Fruit fly (Drosophila melanogaster) whole organism, embryonic: ENCODE data around the gene AGO3.

Experiments
- CG1024 ChIP-seq: fragments of 200-800 bp; sonication (Bioruptor generic); IDR thresholded peaks from 2 replicates; pipeline ENCODE4 v1.3.6; 2022; ENCODE audit warnings: missing biosample characterization, missing genetic modification characterization
- CG10979 ChIP-seq: fragments of 200-800 bp; sonication (Bioruptor generic); optimal IDR thresholded peaks from 2 replicates; lab custom pipeline; 2018; ENCODE audit warnings: missing biosample characterization, mild to moderate bottlenecking, missing genetic modification characterization, moderate library complexity
- CG11504 ChIP-seq: fragments of 200-800 bp; sonication (Bioruptor generic); optimal IDR thresholded peaks from 3 replicates; lab custom pipeline; 2019; ENCODE audit warnings: missing biosample characterization, mild to moderate bottlenecking, missing genetic modification characterization, moderate library complexity
- CG12155 ChIP-seq: fragments of 200-800 bp; sonication (Bioruptor generic); optimal IDR thresholded peaks from 3 replicates; lab custom pipeline; 2016; ENCODE audit warnings: missing biosample characterization, missing genetic modification characterization
- CG1233 ChIP-seq: fragments of 200-800 bp; sonication (Bioruptor generic); optimal IDR thresholded peaks from 4 replicates; lab custom pipeline; 2018; ENCODE audit warnings: missing biosample characterization, mild to moderate bottlenecking, missing genetic modification characterization
- CG12391 ChIP-seq: fragments of 200-800 bp; sonication (Bioruptor generic); optimal IDR thresholded peaks from 3 replicates; lab custom pipeline; 2018; ENCODE audit warnings: missing biosample characterization, mild to moderate bottlenecking, missing genetic modification characterization, moderate library complexity
- CG12659 ChIP-seq: fragments of 200-800 bp; sonication (Bioruptor generic); optimal IDR thresholded peaks from 3 replicates; lab custom pipeline; 2017; ENCODE audit warnings: mild to moderate bottlenecking, missing biosample characterization, missing genetic modification reagents, missing genetic modification characterization
- CG14050 ChIP-seq: fragments of 200-800 bp; sonication (Bioruptor generic); IDR thresholded peaks from 3 replicates; pipeline ENCODE4 v1.3.6; 2022; ENCODE audit warnings: missing biosample characterization, missing genetic modification characterization
- CG14441 ChIP-seq: fragments of 200-800 bp; sonication (Bioruptor generic); IDR thresholded peaks from 2 replicates; pipeline ENCODE4 v1.3.6; 2022; ENCODE audit warnings: missing biosample characterization, missing genetic modification characterization
- CG14965 ChIP-seq: fragments of 200-800 bp; sonication (Bioruptor generic); optimal IDR thresholded peaks from 2 replicates; lab custom pipeline; 2016; ENCODE audit warnings: missing biosample characterization, missing genetic modification characterization, borderline replicate concordance
- CG15269 ChIP-seq: fragments of 200-800 bp; sonication (Bioruptor generic); optimal IDR thresholded peaks from 2 replicates; lab custom pipeline; 2018; ENCODE audit warnings: missing biosample characterization, mild to moderate bottlenecking, missing genetic modification characterization, moderate library complexity
- CG1603 ChIP-seq: fragments of 200-800 bp; sonication (Bioruptor generic); optimal IDR thresholded peaks from 2 replicates; lab custom pipeline; 2019; ENCODE audit warnings: missing biosample characterization, mild to moderate bottlenecking, missing genetic modification characterization, moderate library complexity
- CG17802 ChIP-seq: fragments of 200-800 bp; sonication (Bioruptor generic); optimal IDR thresholded peaks from 2 replicates; lab custom pipeline; 2018; ENCODE audit warnings: missing biosample characterization, mild to moderate bottlenecking, missing genetic modification characterization, moderate library complexity
- CG30020 ChIP-seq: fragments of 200-800 bp; optimal IDR thresholded peaks from 2 replicates; lab custom pipeline; 2019; ENCODE audit warnings: missing biosample characterization, mild to moderate bottlenecking, missing genetic modification characterization, moderate library complexity
- CG30431 ChIP-seq: fragments of 200-800 bp; sonication (Bioruptor generic); optimal IDR thresholded peaks from 2 replicates; lab custom pipeline; 2017; ENCODE audit warnings: missing biosample characterization, missing genetic modification characterization
- CG3407 ChIP-seq: fragments of 200-800 bp; sonication (Bioruptor generic); optimal IDR thresholded peaks from 2 replicates; lab custom pipeline; 2018; ENCODE audit warnings: missing biosample characterization, mild to moderate bottlenecking, missing genetic modification characterization
- CG34224 ChIP-seq: fragments of 200-800 bp; sonication (Bioruptor generic); IDR thresholded peaks from 3 replicates; pipeline ENCODE4 v1.3.6; 2022; ENCODE audit warnings: missing biosample characterization, missing genetic modification characterization; ENCODE audit not compliant: partially characterized antibody
- CG3838 ChIP-seq: fragments of 200-800 bp; sonication (Bioruptor generic); optimal IDR thresholded peaks from 3 replicates; lab custom pipeline; 2016; ENCODE audit warnings: missing biosample characterization, missing genetic modification characterization
- CG4360 ChIP-seq: fragments of 200-800 bp; sonication (Bioruptor generic); IDR thresholded peaks from 2 replicates; pipeline ENCODE4 v1.3.6; 2022; ENCODE audit warnings: missing biosample characterization, missing genetic modification characterization
- CG5953 ChIP-seq: fragments of 200-800 bp; sonication (Bioruptor generic); IDR thresholded peaks from 2 replicates; pipeline ENCODE4 v1.3.6; 2022; ENCODE audit warnings: missing biosample characterization, missing genetic modification characterization
- CG6854 ChIP-seq: fragments of 200-800 bp; sonication (Bioruptor generic); optimal IDR thresholded peaks from 3 replicates; lab custom pipeline; 2017; ENCODE audit warnings: missing biosample characterization, mild to moderate bottlenecking, missing genetic modification characterization
- CG7372 ChIP-seq: fragments of 200-800 bp; sonication (Bioruptor generic); IDR thresholded peaks from 2 replicates; pipeline ENCODE4 v1.3.6; 2022; ENCODE audit warnings: missing biosample characterization, missing genetic modification characterization
- CG7987 ChIP-seq: fragments of 200-800 bp; sonication (Bioruptor generic); optimal IDR thresholded peaks from 2 replicates; lab custom pipeline; 2018; ENCODE audit warnings: missing biosample characterization, mild to moderate bottlenecking, missing genetic modification characterization, moderate library complexity
- Dbx ChIP-seq: fragments of 200-800 bp; sonication (Bioruptor generic); IDR thresholded peaks from 3 replicates; pipeline ENCODE4 v1.3.6; 2022; ENCODE audit warnings: missing biosample characterization, missing genetic modification characterization
- H15 ChIP-seq: fragments of 200-800 bp; sonication (Bioruptor generic); IDR thresholded peaks from 3 replicates; pipeline ENCODE4 v1.3.6; 2022; ENCODE audit warnings: missing biosample characterization, missing genetic modification characterization
- Hmr ChIP-seq: fragments of 200-800 bp; sonication (Bioruptor generic); optimal IDR thresholded peaks from 3 replicates; lab custom pipeline; 2017; ENCODE audit warnings: mild to moderate bottlenecking, missing biosample characterization, missing genetic modification reagents, missing genetic modification characterization
- MTF-1 ChIP-seq: fragments of 200-800 bp; sonication (Bioruptor generic); optimal IDR thresholded peaks from 2 replicates; lab custom pipeline; 2018; ENCODE audit warnings: missing biosample characterization, mild to moderate bottlenecking, missing genetic modification characterization, borderline replicate concordance
- Myb ChIP-seq: fragments of 200-800 bp; sonication (Bioruptor generic); optimal IDR thresholded peaks from 2 replicates; lab custom pipeline; 2016; ENCODE audit warnings: missing biosample characterization, missing genetic modification characterization
- NFAT ChIP-seq: fragments of 200-800 bp; sonication (Bioruptor generic); IDR thresholded peaks from 2 replicates; pipeline ENCODE4 v1.3.6; 2022; ENCODE audit warnings: missing biosample characterization, missing genetic modification characterization
- Side ChIP-seq: fragments of 200-800 bp; sonication (Bioruptor generic); optimal IDR thresholded peaks from 2 replicates; lab custom pipeline; 2016; ENCODE audit warnings: missing biosample characterization, missing genetic modification characterization
- br ChIP-seq: fragments of >200 bp; optimal IDR thresholded peaks from 2 replicates; lab custom pipeline; 2017
- cad ChIP-seq: fragments of >200 bp; optimal IDR thresholded peaks from 2 replicates; lab custom pipeline; 2017; ENCODE audit warnings: missing biosample characterization, missing genetic modification characterization
- dpn ChIP-seq, 2 experiments: fragments of 200-800 bp; sonication (Bioruptor generic); optimal IDR thresholded peaks; 3 replicates each; lab custom pipeline; 2016; ENCODE audit warnings: missing biosample characterization in 2 of 2, missing genetic modification characterization in 2 of 2
- gt ChIP-seq: fragments of 200-800 bp; sonication (Bioruptor generic); IDR thresholded peaks from 2 replicates; pipeline ENCODE4 v1.3.6; 2022; ENCODE audit warnings: missing biosample characterization, missing genetic modification characterization
- onecut ChIP-seq: fragments of 200-800 bp; sonication (Bioruptor generic); IDR thresholded peaks from 2 replicates; pipeline ENCODE4 v1.3.6; 2022; ENCODE audit warnings: missing biosample characterization, missing genetic modification characterization
- psq ChIP-seq: fragments of 200-800 bp; sonication (Bioruptor generic); optimal IDR thresholded peaks from 2 replicates; lab custom pipeline; 2017; ENCODE audit warnings: missing biosample characterization, missing genetic modification characterization
- ssp ChIP-seq: fragments of 200-800 bp; sonication (Bioruptor generic); IDR thresholded peaks from 2 replicates; pipeline ENCODE4 v1.3.6; 2022; ENCODE audit warnings: missing biosample characterization, missing genetic modification characterization
- sug ChIP-seq: fragments of 200-800 bp; optimal IDR thresholded peaks from 2 replicates; lab custom pipeline; 2019; ENCODE audit warnings: missing biosample characterization, mild to moderate bottlenecking, missing genetic modification characterization, moderate library complexity

Gene AGO3

DNA sequence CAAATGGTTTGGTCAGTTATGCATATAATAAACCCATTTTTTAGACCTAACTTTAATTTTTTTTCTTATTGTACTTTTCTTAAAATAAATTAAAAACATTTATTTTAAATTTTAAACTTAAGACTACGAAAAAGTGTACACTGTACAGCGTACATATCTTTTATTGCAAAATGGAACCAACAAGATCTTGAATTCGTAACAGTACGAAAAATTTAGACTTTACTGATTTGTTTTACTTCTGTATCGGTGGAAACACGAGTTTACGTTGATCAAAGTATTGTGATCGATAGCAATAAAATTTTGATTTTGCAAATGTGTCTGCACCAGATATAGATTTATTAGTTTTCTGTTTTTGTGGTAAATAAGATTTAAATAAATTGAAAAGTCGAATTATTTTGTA lies at the start of gene AGO3:
AGO3 (plus strand) TSS at position 301 of the 400 bp plus-strand sequence.
- TF ChIP-seq H15 (no peak), Dbx (GFP tag; lab: Robert Waterston, UW) (no peak), MTF-1 (GFP tag; lab: Kevin White, UChicago) (no peak), CG17802 (tag; lab: Kevin White, UChicago) (peak; percentile 27), CG30020 (tag; lab: Kevin White, UChicago) (peak; percentile 56)

DNA sequence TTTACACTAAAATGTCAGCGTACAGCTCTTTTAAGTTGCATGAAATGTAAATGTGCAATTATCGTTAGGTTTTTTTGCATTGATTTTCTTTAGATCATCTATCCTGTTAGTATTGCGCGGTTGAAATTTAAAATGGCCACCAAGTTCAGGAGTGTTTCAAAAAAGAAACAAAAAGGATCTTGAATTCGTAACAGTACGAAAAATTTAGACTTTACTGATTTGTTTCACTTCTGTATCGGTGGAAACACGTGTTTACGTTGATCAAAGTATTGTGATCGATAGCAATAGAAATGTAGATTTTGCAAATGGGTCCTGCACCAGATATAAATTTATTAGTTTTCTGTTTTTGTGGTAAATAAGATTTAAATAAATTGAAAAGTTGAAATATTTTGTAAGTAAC lies 1.3 kb downstream of the AGO3 start:
- no peak for TF ChIP-seq CG30431 (GFP tag; lab: Kevin White, UChicago)
- no peak for TF ChIP-seq CG12391 (tag; lab: Kevin White, UChicago)
- no peak for TF ChIP-seq Hmr (GFP tag; lab: Kevin White, UChicago)
- peak; percentile 26; the same call in 1 of the 2 replicates for TF ChIP-seq ssp
- no peak for TF ChIP-seq CG5953
- no peak for TF ChIP-seq Side (GFP tag; lab: Kevin White, UChicago)
- no peak for TF ChIP-seq CG6854 (GFP tag; lab: Kevin White, UChicago)
- no peak for TF ChIP-seq CG3838 (GFP tag; lab: Kevin White, UChicago)
- no peak for TF ChIP-seq CG11504 (tag; lab: Kevin White, UChicago)
- TF ChIP-seq CG1603 (tag; lab: Kevin White, UChicago) = peak; percentile 55
- TF ChIP-seq CG30020 (tag; lab: Kevin White, UChicago) = peak; percentile 81
- TF ChIP-seq CG1233 (GFP tag; lab: Kevin White, UChicago) = no peak
- peak; percentile 62 for TF ChIP-seq CG17802 (tag; lab: Kevin White, UChicago)
- no peak for TF ChIP-seq NFAT (GFP tag; lab: Robert Waterston, UW)

DNA sequence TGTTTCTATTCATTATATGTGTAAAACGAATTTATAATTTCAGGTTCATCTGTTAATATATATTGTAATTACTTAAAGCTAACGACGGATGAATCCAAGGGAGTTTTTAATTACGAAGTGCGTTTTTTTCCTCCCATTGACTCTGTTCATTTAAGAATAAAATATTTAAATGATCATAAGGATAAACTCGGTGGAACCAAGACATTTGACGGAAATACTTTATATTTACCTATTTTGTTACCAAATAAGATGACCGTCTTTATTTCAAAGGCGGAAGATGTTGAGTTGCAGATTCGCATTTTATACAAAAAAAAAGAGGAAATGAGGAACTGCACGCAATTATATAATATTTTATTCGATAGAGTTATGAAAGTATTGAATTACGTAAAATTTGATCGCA lies 14.1 kb downstream of the AGO3 start:
- no peak for TF ChIP-seq CG15269 (tag; lab: Kevin White, UChicago)
- TF ChIP-seq CG7987 (GFP tag; lab: Kevin White, UChicago) = no peak
- no peak for TF ChIP-seq CG12659 (GFP tag; lab: Kevin White, UChicago)
- TF ChIP-seq CG34224 (GFP tag; lab: Robert Waterston, UW) = no peak
- peak; percentile 90 for TF ChIP-seq CG30020 (tag; lab: Kevin White, UChicago)
- TF ChIP-seq ssp = peak; percentile 83
- no peak for TF ChIP-seq CG12155 (GFP tag; lab: Kevin White, UChicago)
- no peak for TF ChIP-seq Myb (GFP tag; lab: Kevin White, UChicago)
- no peak for TF ChIP-seq CG14441 (GFP tag; lab: Robert Waterston, UW)
- TF ChIP-seq CG14965 = no peak
- no peak for TF ChIP-seq CG4360
- TF ChIP-seq CG3407 (GFP tag; lab: Kevin White, UChicago) = no peak
- no peak for TF ChIP-seq gt (GFP tag; lab: Robert Waterston, UW)
- peak; percentile 61 for TF ChIP-seq CG1024 (GFP tag; lab: Robert Waterston, UW)
- TF ChIP-seq CG10979 (tag; lab: Kevin White, UChicago) = no peak
- no peak for TF ChIP-seq dpn (GFP tag; optimal IDR thresholded peaks at IDR 0.05; lab: Kevin White, UChicago)
- no peak for TF ChIP-seq CG14050 (GFP tag; lab: Robert Waterston, UW)
- peak; percentile 34 for TF ChIP-seq CG17802 (tag; lab: Kevin White, UChicago)
- no peak for TF ChIP-seq onecut (GFP tag; lab: Robert Waterston, UW)
- no peak for TF ChIP-seq sug
- no peak for TF ChIP-seq Hmr (GFP tag; lab: Kevin White, UChicago)
- TF ChIP-seq br = no peak
- no peak for TF ChIP-seq psq (GFP tag; lab: Kevin White, UChicago)
- TF ChIP-seq CG7372 (GFP tag; lab: Robert Waterston, UW) = no peak
- peak; percentile 55 for TF ChIP-seq CG1603 (tag; lab: Kevin White, UChicago)
- TF ChIP-seq cad (GFP tag; lab: Kevin White, UChicago) = no peak
